Fruit fly (Drosophila melanogaster) whole organism, pupa: ENCODE measurements around the gene gry.

Source experiments
- CG10348 ChIP-seq: fragments of 200-800 bp; sonication (Bioruptor generic); IDR thresholded peaks from 2 replicates; pipeline ENCODE4 v1.3.6; 2022; ENCODE audit warnings: missing biosample characterization, missing genetic modification characterization
- CG12605 ChIP-seq: fragments of 200-800 bp; sonication (Bioruptor generic); IDR thresholded peaks from 2 replicates; pipeline ENCODE4 v1.3.6; 2022; ENCODE audit warnings: missing biosample characterization, missing genetic modification characterization
- CG13204 ChIP-seq: fragments of 200-800 bp; sonication (Bioruptor generic); optimal IDR thresholded peaks from 2 replicates; lab custom pipeline; 2018; ENCODE audit warnings: missing biosample characterization, mild to moderate bottlenecking, missing genetic modification characterization, moderate library complexity
- CG14655 ChIP-seq: fragments of 200-800 bp; sonication (Bioruptor generic); optimal IDR thresholded peaks from 3 replicates; lab custom pipeline; 2017; ENCODE audit warnings: mild to moderate bottlenecking, missing biosample characterization, missing genetic modification reagents, missing genetic modification characterization
- CG15710 ChIP-seq: fragments of 200-800 bp; sonication (Bioruptor generic); optimal IDR thresholded peaks from 2 replicates; lab custom pipeline; 2018; ENCODE audit warnings: missing biosample characterization, mild to moderate bottlenecking, missing genetic modification characterization, moderate library complexity
- CG17806 ChIP-seq: fragments of 200-800 bp; sonication (Bioruptor generic); optimal IDR thresholded peaks from 2 replicates; lab custom pipeline; 2018; ENCODE audit warnings: missing biosample characterization, mild to moderate bottlenecking, missing genetic modification characterization, moderate library complexity
- CG32121 ChIP-seq: fragments of 200-800 bp; sonication (Bioruptor generic); IDR thresholded peaks from 2 replicates; pipeline ENCODE4 v1.3.6; 2022; ENCODE audit warnings: missing biosample characterization, missing genetic modification characterization
- CG34367 ChIP-seq: fragments of 200-800 bp; sonication (Bioruptor generic); optimal IDR thresholded peaks from 2 replicates; lab custom pipeline; 2018; ENCODE audit warnings: missing biosample characterization, mild to moderate bottlenecking, missing genetic modification characterization
- CG4496 ChIP-seq: fragments of 200-800 bp; sonication (Bioruptor generic); IDR thresholded peaks from 3 replicates; pipeline ENCODE4 v1.3.6; 2022; ENCODE audit warnings: missing biosample characterization, missing genetic modification characterization
- CG8159 ChIP-seq: fragments of 200-800 bp; sonication (Bioruptor generic); optimal IDR thresholded peaks from 3 replicates; lab custom pipeline; 2018; ENCODE audit warnings: missing biosample characterization, mild to moderate bottlenecking, missing genetic modification characterization, moderate library complexity
- CG8301 ChIP-seq: fragments of 200-800 bp; sonication (Bioruptor generic); optimal IDR thresholded peaks from 2 replicates; lab custom pipeline; 2018; ENCODE audit warnings: missing biosample characterization, mild to moderate bottlenecking, missing genetic modification characterization
- CG9948 ChIP-seq: fragments of 200-800 bp; sonication (Bioruptor generic); optimal IDR thresholded peaks from 2 replicates; lab custom pipeline; 2018; ENCODE audit warnings: missing biosample characterization, mild to moderate bottlenecking, missing genetic modification characterization, moderate library complexity
- D1 ChIP-seq: fragments of 200-800 bp; sonication (Bioruptor generic); optimal IDR thresholded peaks from 2 replicates; lab custom pipeline; 2018; ENCODE audit warnings: missing biosample characterization, mild to moderate bottlenecking, missing genetic modification characterization, moderate library complexity
- EcR ChIP-seq: fragments of 200-800 bp; sonication (Bioruptor generic); optimal IDR thresholded peaks from 3 replicates; lab custom pipeline; 2019; ENCODE audit warnings: missing biosample characterization, missing genetic modification characterization, mild to moderate bottlenecking, moderate library complexity, missing genetic modification reagents
- Ets98B ChIP-seq: fragments of 200-800 bp; sonication (Bioruptor generic); IDR thresholded peaks from 2 replicates; pipeline ENCODE4 v1.3.6; 2022; ENCODE audit warnings: missing biosample characterization, missing genetic modification characterization
- Pif1A ChIP-seq: fragments of 200-800 bp; sonication (Bioruptor generic); optimal IDR thresholded peaks from 3 replicates; lab custom pipeline; 2016; ENCODE audit warnings: missing biosample characterization, missing genetic modification characterization
- Pif1B ChIP-seq: fragments of 200-800 bp; sonication (Bioruptor generic); optimal IDR thresholded peaks from 3 replicates; lab custom pipeline; 2016; ENCODE audit warnings: missing biosample characterization, missing genetic modification characterization
- Snoo ChIP-seq: fragments of 200-800 bp; sonication (Bioruptor generic); optimal IDR thresholded peaks from 3 replicates; lab custom pipeline; 2017; ENCODE audit warnings: missing biosample characterization, mild to moderate bottlenecking, missing genetic modification characterization, inconsistent platforms
- fd96Ca ChIP-seq: fragments of 200-800 bp; sonication (Bioruptor generic); IDR thresholded peaks from 3 replicates; pipeline ENCODE4 v1.3.6; 2022; ENCODE audit warnings: missing biosample characterization, missing genetic modification characterization
- gl ChIP-seq: fragments of 200-800 bp; sonication (Bioruptor generic); optimal IDR thresholded peaks from 2 replicates; lab custom pipeline; 2018; ENCODE audit warnings: missing biosample characterization, mild to moderate bottlenecking, missing genetic modification characterization
- rn ChIP-seq: fragments of 200-800 bp; sonication (Bioruptor generic); IDR thresholded peaks from 2 replicates; pipeline ENCODE4 v1.3.6; 2022; ENCODE audit warnings: missing biosample characterization, missing genetic modification characterization

The gry gene

DNA sequence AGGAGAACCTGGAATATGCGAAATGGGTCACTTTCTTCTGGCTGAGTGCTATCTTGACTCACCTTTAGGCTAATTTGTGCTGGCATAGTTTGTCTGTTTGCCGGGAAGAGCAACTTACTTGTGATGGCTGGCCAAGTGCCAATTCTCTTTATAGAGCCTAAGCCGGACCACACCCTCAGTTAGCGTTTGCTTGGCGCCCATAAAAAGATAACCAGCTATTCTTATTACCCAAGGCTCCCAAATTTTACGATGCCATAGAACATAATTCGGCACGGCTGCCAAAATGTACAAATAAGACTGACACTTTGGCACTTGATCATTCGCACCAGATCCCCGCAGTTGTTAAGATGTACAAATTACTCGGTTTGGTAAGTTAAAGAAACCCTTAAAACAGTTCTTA is 9.2 kb upstream of the gry start, which contains the start of the genes CG42525 and CG14958:
CG42525 (minus strand) TSS at position 101 of the 400 bp plus-strand sequence.
CG14958 (plus strand) TSS at position 332 of the 400 bp plus-strand sequence.
- no peak for TF ChIP-seq CG14655 (GFP tag; lab: Kevin White, UChicago)
- TF ChIP-seq CG4496 = no peak
- no peak for TF ChIP-seq CG12605 (GFP tag; lab: Robert Waterston, UW)
- TF ChIP-seq CG9948 (tag; lab: Kevin White, UChicago) = no peak
- TF ChIP-seq CG15710 (tag; lab: Kevin White, UChicago) = no peak
- TF ChIP-seq EcR (GFP tag; lab: Kevin White, UChicago) = no peak
- no peak for TF ChIP-seq CG8159 (tag; lab: Kevin White, UChicago)
- TF ChIP-seq fd96Ca (GFP tag; lab: Robert Waterston, UW) = no peak
- no peak for TF ChIP-seq gl
- TF ChIP-seq Pif1B (GFP tag; lab: Kevin White, UChicago) = no peak
- no peak for TF ChIP-seq CG34367
- no peak for TF ChIP-seq CG10348 (GFP tag; lab: Robert Waterston, UW)
- no peak for TF ChIP-seq CG32121 (GFP tag; lab: Robert Waterston, UW)
- no peak for TF ChIP-seq CG8301 (tag; lab: Kevin White, UChicago)
- no peak for TF ChIP-seq D1 (tag; lab: Kevin White, UChicago)
- no peak for TF ChIP-seq Ets98B (GFP tag; lab: Robert Waterston, UW)
- TF ChIP-seq CG17806 (tag; lab: Kevin White, UChicago) = no peak
- no peak for TF ChIP-seq CG13204
- TF ChIP-seq, all 21 proteins: peak for 0

DNA sequence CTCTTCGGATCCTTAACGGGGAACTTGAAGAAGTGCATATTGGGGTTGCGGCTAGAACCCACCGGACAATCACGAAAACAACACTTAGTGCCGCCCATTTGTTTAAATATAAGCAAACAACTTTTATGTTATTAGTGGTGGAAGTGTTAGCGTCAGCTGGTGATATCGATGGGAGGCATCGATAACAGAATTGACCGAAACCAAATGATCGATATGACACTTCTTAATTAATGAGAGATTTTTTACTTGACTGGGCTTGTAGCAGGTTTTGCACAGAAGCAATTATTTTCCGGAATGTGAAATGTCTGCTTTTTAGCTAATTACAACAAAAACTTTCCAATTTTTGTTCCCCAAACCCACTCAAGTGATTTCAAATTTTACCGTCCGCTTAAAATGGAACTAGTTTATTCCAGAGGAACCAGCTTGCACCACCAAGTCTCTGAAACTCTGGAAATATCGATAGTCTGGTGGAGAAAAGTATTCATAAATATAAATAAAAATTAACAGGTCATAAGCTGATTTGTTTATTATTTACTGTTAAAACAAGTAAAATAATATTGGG is 6.5 kb upstream of the gry start, which contains the start of gene CG14965:
CG14965 (minus strand) TSS at position 159 of the 562 bp plus-strand sequence.
- TF ChIP-seq CG14655 (GFP tag; lab: Kevin White, UChicago) (no peak), Ets98B (GFP tag; lab: Robert Waterston, UW) (no peak), CG10348 (GFP tag; lab: Robert Waterston, UW) (no peak), rn (GFP tag; lab: Robert Waterston, UW) (no peak), CG15710 (tag; lab: Kevin White, UChicago) (no peak), CG12605 (GFP tag; lab: Robert Waterston, UW) (no peak), CG4496 (no peak), CG8159 (tag; lab: Kevin White, UChicago) (no peak), CG32121 (GFP tag; lab: Robert Waterston, UW) (no peak), gl (no peak), CG8301 (tag; lab: Kevin White, UChicago) (no peak), Pif1B (GFP tag; lab: Kevin White, UChicago) (no peak), Snoo (tag; lab: Kevin White, UChicago) (no peak)

DNA sequence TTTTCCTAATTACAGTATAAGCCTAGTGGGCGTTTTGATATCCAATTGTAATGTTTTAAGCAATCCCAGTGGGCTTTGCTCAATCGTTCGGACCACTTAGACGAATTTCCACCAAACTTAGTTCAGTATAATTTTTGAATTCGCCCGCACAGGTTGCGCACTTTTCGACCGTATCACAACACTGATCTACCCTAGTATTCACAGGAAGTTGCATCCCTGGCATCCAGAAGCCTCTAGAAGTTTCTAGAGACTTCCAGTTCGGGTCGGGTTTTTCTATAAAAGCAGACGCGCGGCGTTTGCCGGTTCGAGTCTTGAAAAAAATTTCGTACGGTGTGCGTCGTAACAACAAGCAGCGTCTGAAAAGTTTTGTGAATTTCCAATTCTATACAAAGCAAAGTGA is 6.0 kb upstream of the gry start, which contains the start of gene Hsp83:
Hsp83 (plus strand) TSS at position 58 of the 400 bp plus-strand sequence.
- peak; percentile 72 for TF ChIP-seq CG8159 (tag; lab: Kevin White, UChicago)
- peak; percentile 89 for TF ChIP-seq CG34367
- peak; percentile 95 for TF ChIP-seq CG4496
- no peak for TF ChIP-seq D1 (tag; lab: Kevin White, UChicago)
- TF ChIP-seq CG32121 (GFP tag; lab: Robert Waterston, UW) = peak; percentile 87
- TF ChIP-seq CG8301 (tag; lab: Kevin White, UChicago) = no peak
- peak; percentile 94 for TF ChIP-seq Ets98B (GFP tag; lab: Robert Waterston, UW)
- TF ChIP-seq CG9948 (tag; lab: Kevin White, UChicago) = peak; percentile 58
- peak; percentile 72; the same call in 2 of the 3 replicates for TF ChIP-seq fd96Ca (GFP tag; lab: Robert Waterston, UW)
- TF ChIP-seq CG13204 = peak; percentile 95
- peak; percentile 22 for TF ChIP-seq EcR (GFP tag; lab: Kevin White, UChicago)
- peak; percentile 97 for TF ChIP-seq Snoo (tag; lab: Kevin White, UChicago)
- TF ChIP-seq CG12605 (GFP tag; lab: Robert Waterston, UW) = peak; percentile 94
- peak; percentile 96 for TF ChIP-seq Pif1A (GFP tag; lab: Kevin White, UChicago)
- TF ChIP-seq CG14655 (GFP tag; lab: Kevin White, UChicago) = no peak
- TF ChIP-seq CG10348 (GFP tag; lab: Robert Waterston, UW) = no peak
- peak; percentile 95 for TF ChIP-seq gl
- TF ChIP-seq rn (GFP tag; lab: Robert Waterston, UW) = no peak
- peak; percentile 76 for TF ChIP-seq CG15710 (tag; lab: Kevin White, UChicago)
- peak; percentile 92 for TF ChIP-seq Pif1B (GFP tag; lab: Kevin White, UChicago)
- TF ChIP-seq CG17806 (tag; lab: Kevin White, UChicago) = peak; percentile 65

DNA sequence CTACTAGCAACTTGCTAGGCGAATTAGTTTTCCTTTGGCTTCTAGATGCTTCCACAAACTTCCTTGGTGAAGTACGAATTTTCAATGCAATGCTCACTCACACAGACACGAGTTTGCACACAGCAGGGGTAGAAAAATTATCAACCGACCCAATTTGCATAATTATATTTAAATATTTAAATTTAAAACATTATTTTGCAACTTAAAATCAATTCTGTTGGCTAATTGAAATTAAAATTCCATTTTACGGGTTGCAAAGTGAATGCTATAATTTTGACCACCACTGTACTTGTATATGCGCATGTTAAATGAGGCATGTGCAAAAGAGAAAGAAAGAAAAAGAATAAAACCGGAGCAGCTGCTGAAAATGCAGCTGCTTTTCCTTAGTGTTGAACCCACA is 4.8 kb upstream of the gry start:
- TF ChIP-seq CG9948 (tag; lab: Kevin White, UChicago) = peak; percentile 93
- peak; percentile 55 for TF ChIP-seq CG13204
- TF ChIP-seq Ets98B (GFP tag; lab: Robert Waterston, UW) = peak; percentile 98
- TF ChIP-seq CG15710 (tag; lab: Kevin White, UChicago) = peak; percentile 92
- no peak for TF ChIP-seq D1 (tag; lab: Kevin White, UChicago)
- TF ChIP-seq CG10348 (GFP tag; lab: Robert Waterston, UW) = peak; percentile 84
- TF ChIP-seq CG4496 = peak; percentile 99
- TF ChIP-seq fd96Ca (GFP tag; lab: Robert Waterston, UW) = peak; percentile 95
- TF ChIP-seq CG34367 = peak; percentile 96
- TF ChIP-seq CG8301 (tag; lab: Kevin White, UChicago) = peak; percentile 97
- peak; percentile 94 for TF ChIP-seq CG8159 (tag; lab: Kevin White, UChicago)
- TF ChIP-seq CG32121 (GFP tag; lab: Robert Waterston, UW) = peak; percentile 98
- peak; percentile 96 for TF ChIP-seq CG14655 (GFP tag; lab: Kevin White, UChicago)
- TF ChIP-seq CG17806 (tag; lab: Kevin White, UChicago) = peak; percentile 96
- TF ChIP-seq EcR (GFP tag; lab: Kevin White, UChicago) = no peak
- TF ChIP-seq rn (GFP tag; lab: Robert Waterston, UW) = peak; percentile 96
- TF ChIP-seq CG12605 (GFP tag; lab: Robert Waterston, UW) = peak; percentile 99
- peak; percentile 94 for TF ChIP-seq Snoo (tag; lab: Kevin White, UChicago)
- peak; percentile 98 for TF ChIP-seq Pif1A (GFP tag; lab: Kevin White, UChicago)
- TF ChIP-seq gl = peak; percentile 88
- TF ChIP-seq Pif1B (GFP tag; lab: Kevin White, UChicago) = peak; percentile 98
- TF ChIP-seq, all 21 proteins: peak for 19
